Fruit fly (Drosophila melanogaster): ENCODE measurements around the gene CG1575.

dm6 chrX:8100026-8100825 is 16.6 kb upstream of the CG1575 start:
- TF ChIP-seq Dll (optimal IDR thresholded peaks at IDR 0.05), result no peak
- TF ChIP-seq psq (optimal IDR thresholded peaks at IDR 0.05), result no peak
- TF ChIP-seq CG8478 (optimal IDR thresholded peaks at IDR 0.05), result no peak
- no peak for TF ChIP-seq pan (optimal IDR thresholded peaks at IDR 0.05)
- no peak for TF ChIP-seq usp (GFP tag; optimal IDR thresholded peaks at IDR 0.05)
- no peak for TF ChIP-seq EcR (GFP tag; optimal IDR thresholded peaks at IDR 0.05)
